Worm (Caenorhabditis elegans) whole organism, early embryonic: Measurements from ENCODE around the gene R07E5.15.

Experiments used
- B0310.2 ChIP-seq: sonication (generic microtip); optimal IDR thresholded peaks from 2 replicates; lab custom pipeline; 2016; ENCODE audit warnings: mild to moderate bottlenecking, missing genetic modification characterization, missing compliant biosample characterization
- F13C5.2 ChIP-seq: sonication (generic microtip); optimal IDR thresholded peaks from 2 replicates; lab custom pipeline; 2017; ENCODE audit warnings: mild to moderate bottlenecking, missing genetic modification characterization, inconsistent platforms, missing compliant biosample characterization
- aly-1 ChIP-seq: sonication (generic microtip); optimal IDR thresholded peaks from 2 replicates; lab custom pipeline; 2016; ENCODE audit warnings: missing genetic modification characterization, missing compliant biosample characterization
- ama-1 ChIP-seq: fragments of 150-350 bp; optimal IDR thresholded peaks from 2 replicates; lab custom pipeline; 2014
- ceh-36 ChIP-seq: sonication (generic microtip); optimal IDR thresholded peaks from 2 replicates; lab custom pipeline; 2016; ENCODE audit warnings: missing genetic modification characterization, inconsistent platforms, missing compliant biosample characterization
- flt-1 ChIP-seq: fragments of 200-800 bp; sonication (Bioruptor generic); IDR thresholded peaks from 2 replicates; pipeline ENCODE4 v1.3.6; 2022; ENCODE audit warnings: missing genetic modification characterization, missing compliant biosample characterization
- hmg-4 ChIP-seq: fragments of 200-800 bp; sonication (Bioruptor generic); optimal IDR thresholded peaks from 2 replicates; lab custom pipeline; 2018; ENCODE audit warnings: mild to moderate bottlenecking, missing genetic modification characterization, missing compliant biosample characterization
- hnd-1 ChIP-seq: sonication (generic microtip); optimal IDR thresholded peaks from 2 replicates; lab custom pipeline; 2016; ENCODE audit warnings: missing genetic modification characterization, missing compliant biosample characterization
- pes-1 ChIP-seq: fragments of 200-800 bp; sonication (Bioruptor generic); IDR thresholded peaks from 2 replicates; pipeline ENCODE4 v1.3.6; 2022; ENCODE audit warnings: missing genetic modification reagents, missing genetic modification characterization, missing compliant biosample characterization
- scrt-1 ChIP-seq: fragments of 200-800 bp; sonication (Bioruptor generic); IDR thresholded peaks from 2 replicates; pipeline ENCODE4 v1.3.6; 2022; ENCODE audit warnings: missing genetic modification characterization, missing compliant biosample characterization
- sea-1 ChIP-seq: fragments of 200-800 bp; sonication (Bioruptor generic); conservative IDR thresholded peaks from 2 replicates; pipeline ENCODE4 v1.3.6; 2022; ENCODE audit warnings: missing genetic modification characterization, missing compliant biosample characterization
- tbx-11 ChIP-seq: fragments of 200-800 bp; sonication (Bioruptor generic); IDR thresholded peaks from 2 replicates; pipeline ENCODE4 v1.3.6; 2022; ENCODE audit warnings: missing genetic modification characterization, missing compliant biosample characterization
- tbx-37 ChIP-seq: fragments of 200-800 bp; sonication (Bioruptor generic); conservative IDR thresholded peaks from 2 replicates; pipeline ENCODE4 v1.3.6; 2022; ENCODE audit warnings: missing genetic modification reagents, missing genetic modification characterization, missing compliant biosample characterization
- tra-4 ChIP-seq: sonication (generic microtip); optimal IDR thresholded peaks from 2 replicates; lab custom pipeline; 2017; ENCODE audit warnings: missing genetic modification characterization, missing compliant biosample characterization

DNA sequence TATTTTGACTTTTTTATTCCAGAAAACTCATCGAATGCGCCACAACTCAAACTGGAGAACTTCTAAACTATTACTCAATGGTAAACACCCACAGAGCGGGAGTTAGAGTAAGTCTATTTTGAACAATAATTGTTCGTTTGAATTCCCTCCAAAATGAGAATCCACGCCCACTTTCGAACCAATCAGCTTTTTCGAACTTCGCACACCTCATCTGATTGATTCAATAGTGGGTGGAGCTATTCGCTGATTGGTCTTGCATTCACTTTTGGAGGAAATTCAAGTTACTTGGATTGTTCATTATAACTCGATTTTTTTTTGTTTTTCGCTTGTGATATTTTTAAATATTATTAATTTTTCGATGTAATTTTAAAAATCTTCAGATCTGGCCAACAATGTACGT is 5.4 kb upstream of the R07E5.15 start:
- TF ChIP-seq B0310.2 (no peak), ama-1 (no peak), sea-1 (GFP tag; lab: Robert Waterston, UW) (no peak), tbx-11 (GFP tag; lab: Robert Waterston, UW) (no peak), hmg-4 (GFP tag; lab: Kevin White, UChicago) (no peak), hnd-1 (no peak), flt-1 (GFP tag; lab: Robert Waterston, UW) (no peak), F13C5.2 (tag; lab: Kevin White, UChicago) (no peak), ceh-36 (no peak), aly-1 (tag; lab: Kevin White, UChicago) (no peak), tra-4 (tag; lab: Kevin White, UChicago) (no peak), tbx-37 (no peak), scrt-1 (GFP tag; lab: Robert Waterston, UW) (no peak), pes-1 (GFP tag; lab: Robert Waterston, UW) (no peak)
